Fruit fly (Drosophila melanogaster) whole organism, adult: ENCODE results near the gene CG32425.

Experiments
- CG11617 ChIP-seq: fragments of 200-800 bp; sonication (Bioruptor generic); optimal IDR thresholded peaks from 2 replicates; lab custom pipeline; 2017; ENCODE audit warnings: mild to moderate bottlenecking, missing biosample characterization, missing genetic modification reagents, missing genetic modification characterization
- CG12768 ChIP-seq: fragments of 200-800 bp; sonication (Bioruptor generic); optimal IDR thresholded peaks from 2 replicates; lab custom pipeline; 2017; ENCODE audit warnings: missing biosample characterization, missing genetic modification characterization, mild to moderate bottlenecking, moderate library complexity, missing genetic modification reagents
- CG14711 ChIP-seq: fragments of 200-800 bp; sonication (Bioruptor generic); optimal IDR thresholded peaks from 2 replicates; lab custom pipeline; 2018; ENCODE audit warnings: missing biosample characterization, mild to moderate bottlenecking, missing genetic modification characterization, moderate library complexity
- CG1620 ChIP-seq: fragments of 200-800 bp; sonication (Bioruptor generic); optimal IDR thresholded peaks from 2 replicates; lab custom pipeline; 2016; ENCODE audit warnings: missing biosample characterization, missing genetic modification characterization
- CG33017 ChIP-seq: fragments of 200-800 bp; sonication (Bioruptor generic); optimal IDR thresholded peaks from 2 replicates; lab custom pipeline; 2018; ENCODE audit warnings: missing biosample characterization, mild to moderate bottlenecking, missing genetic modification characterization, moderate library complexity
- CG5204 ChIP-seq: fragments of 200-800 bp; sonication (Bioruptor generic); optimal IDR thresholded peaks from 2 replicates; lab custom pipeline; 2016; ENCODE audit warnings: missing biosample characterization, missing genetic modification characterization
- CG7045 ChIP-seq: fragments of 200-800 bp; sonication (Bioruptor generic); optimal IDR thresholded peaks from 2 replicates; lab custom pipeline; 2017; ENCODE audit warnings: missing biosample characterization, mild to moderate bottlenecking, missing genetic modification characterization
- CG7101 ChIP-seq: fragments of 200-800 bp; sonication (Bioruptor generic); optimal IDR thresholded peaks from 2 replicates; lab custom pipeline; 2018; ENCODE audit warnings: missing biosample characterization, mild to moderate bottlenecking, missing genetic modification characterization, moderate library complexity
- Clk ChIP-seq: fragments of 200-800 bp; sonication (Bioruptor generic); optimal IDR thresholded peaks from 2 replicates; lab custom pipeline; 2017; ENCODE audit warnings: missing biosample characterization, missing genetic modification characterization
- Crg-1 ChIP-seq: fragments of 200-800 bp; sonication (Bioruptor generic); optimal IDR thresholded peaks from 2 replicates; lab custom pipeline; 2016; ENCODE audit warnings: missing biosample characterization, missing genetic modification characterization
- Hr96 ChIP-seq: fragments of 200-800 bp; sonication (Bioruptor generic); optimal IDR thresholded peaks from 2 replicates; lab custom pipeline; 2016; ENCODE audit warnings: missing biosample characterization, missing genetic modification characterization
- Mnt ChIP-seq: fragments of 200-800 bp; sonication (Bioruptor generic); optimal IDR thresholded peaks from 2 replicates; lab custom pipeline; 2016; ENCODE audit warnings: missing biosample characterization, mild to moderate bottlenecking, missing genetic modification characterization
- bab1 ChIP-seq: fragments of 200-800 bp; sonication (Bioruptor generic); optimal IDR thresholded peaks from 3 replicates; lab custom pipeline; 2019; ENCODE audit warnings: missing biosample characterization, mild to moderate bottlenecking, missing genetic modification characterization, moderate library complexity
- cic ChIP-seq: fragments of 200-800 bp; sonication (Bioruptor generic); optimal IDR thresholded peaks from 2 replicates; lab custom pipeline; 2017; ENCODE audit warnings: missing biosample characterization, mild to moderate bottlenecking, missing genetic modification characterization, moderate library complexity
- cnc ChIP-seq, 2 experiments: fragments of >200 bp; optimal IDR thresholded peaks; 2 replicates each; lab custom pipeline; 2017
- kay ChIP-seq: fragments of 200-800 bp; sonication (Bioruptor generic); peaks from one replicate; lab custom pipeline; 2016; ENCODE audit warnings: missing biosample characterization, missing genetic modification characterization, borderline replicate concordance
- ovo ChIP-seq: fragments of 200-800 bp; sonication (Bioruptor generic); optimal IDR thresholded peaks from 2 replicates; lab custom pipeline; 2016; ENCODE audit warnings: missing biosample characterization, missing genetic modification characterization
- pad ChIP-seq: fragments of 200-800 bp; sonication (Bioruptor generic); optimal IDR thresholded peaks from 3 replicates; lab custom pipeline; 2017; ENCODE audit warnings: missing biosample characterization, missing genetic modification characterization, mild to moderate bottlenecking, moderate library complexity, missing genetic modification reagents
- tj ChIP-seq: fragments of 200-800 bp; sonication (Bioruptor generic); optimal IDR thresholded peaks from 3 replicates; lab custom pipeline; 2017; ENCODE audit warnings: missing biosample characterization, mild to moderate bottlenecking, missing genetic modification characterization, moderate library complexity
- toe ChIP-seq: fragments of 200-800 bp; sonication (Bioruptor generic); optimal IDR thresholded peaks from 2 replicates; lab custom pipeline; 2016; ENCODE audit warnings: missing biosample characterization, missing genetic modification characterization

CG32425 gene

dm6 chr3L:20474789-20475208 is 22.3 kb upstream of the CG32425 start:
- TF ChIP-seq CG33017 (tag; lab: Kevin White, UChicago) (peak; percentile 90), CG5204 (peak; percentile 78), toe (GFP tag; lab: Kevin White, UChicago) (peak; percentile 91), Hr96 (GFP tag; lab: Kevin White, UChicago) (peak; percentile 61), pad (GFP tag; lab: Kevin White, UChicago) (peak; percentile 68), tj (GFP tag; lab: Kevin White, UChicago) (peak; percentile 71), Clk (peak; percentile 79), kay (peak; percentile 85), cic (peak; percentile 80), CG14711 (peak; percentile 86), bab1 (GFP tag; lab: Kevin White, UChicago) (peak; percentile 90), Mnt (GFP tag; lab: Kevin White, UChicago) (peak; percentile 68), cnc (optimal IDR thresholded peaks at IDR 0.05; lab: Kevin White, UChicago) (no peak), CG7045 (peak; percentile 91), CG1620 (GFP tag; lab: Kevin White, UChicago) (peak; percentile 93), CG11617 (GFP tag; lab: Kevin White, UChicago) (peak; percentile 91), ovo (GFP tag; lab: Kevin White, UChicago) (peak; percentile 68), CG12768 (GFP tag; lab: Kevin White, UChicago) (peak; percentile 91), Crg-1 (GFP tag; lab: Kevin White, UChicago) (peak; percentile 90), CG7101 (tag; lab: Kevin White, UChicago) (peak; percentile 90)

- no peak for TF ChIP-seq CG7045
- no peak for TF ChIP-seq Mnt (GFP tag; lab: Kevin White, UChicago)
- no peak for TF ChIP-seq cnc (optimal IDR thresholded peaks at IDR 0.05; lab: Kevin White, UChicago)
- no peak for TF ChIP-seq kay
- TF ChIP-seq CG5204, result no peak
- TF ChIP-seq CG14711, result no peak
- TF ChIP-seq Hr96 (GFP tag; lab: Kevin White, UChicago), result no peak
- no peak for TF ChIP-seq bab1 (GFP tag; lab: Kevin White, UChicago)
- no peak for TF ChIP-seq CG11617 (GFP tag; lab: Kevin White, UChicago)
- no peak for TF ChIP-seq Clk
- TF ChIP-seq tj (GFP tag; lab: Kevin White, UChicago), result no peak
- TF ChIP-seq CG7101 (tag; lab: Kevin White, UChicago), result no peak
- TF ChIP-seq CG33017 (tag; lab: Kevin White, UChicago), result no peak
- no peak for TF ChIP-seq CG1620 (GFP tag; lab: Kevin White, UChicago)
These were observed 9.5 kb upstream of the CG32425 start for dm6 chr3L:20487649-20488048.

DNA sequence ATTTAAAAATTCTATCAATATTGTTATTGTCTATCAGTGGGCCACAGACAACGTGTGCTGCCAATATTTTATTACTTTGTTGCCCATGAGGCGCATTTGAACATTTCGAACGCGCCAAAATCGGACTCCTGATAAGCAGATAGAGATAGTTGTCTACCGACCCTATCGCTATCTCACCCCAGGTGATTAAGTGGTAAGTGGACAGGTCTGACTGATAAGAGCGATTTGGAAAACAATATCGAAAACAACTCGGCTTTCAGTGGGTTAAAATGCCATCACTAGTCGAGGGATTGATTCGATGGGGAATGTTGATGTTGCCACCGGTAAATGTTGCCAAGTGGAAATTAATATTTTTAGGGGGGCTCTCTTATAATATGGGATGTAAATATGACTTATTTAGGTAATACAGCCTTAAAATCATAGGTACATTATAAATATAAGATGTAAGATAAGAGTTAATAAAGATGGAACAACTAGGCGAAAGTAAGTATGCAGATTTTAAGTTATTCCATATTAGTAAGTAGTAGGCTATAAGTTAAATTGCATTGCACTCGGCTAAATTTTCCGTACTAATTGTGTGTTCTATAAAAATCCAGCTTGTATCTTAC is 5.5 kb upstream of the CG32425 start, which contains the start of gene ND-39:
Gene ND-39, plus strand, starts transcription at position 558 of the 608 bp plus-strand sequence.
- TF ChIP-seq toe (GFP tag; lab: Kevin White, UChicago), result no peak
- TF ChIP-seq bab1 (GFP tag; lab: Kevin White, UChicago), result no peak

dm6 chr3L:20493417-20494261 is 3.5 kb upstream of the CG32425 start:
- TF ChIP-seq ovo (GFP tag; lab: Kevin White, UChicago), result no peak
- TF ChIP-seq CG1620 (GFP tag; lab: Kevin White, UChicago), result peak; percentile 11
- peak; percentile 95 for TF ChIP-seq bab1 (GFP tag; lab: Kevin White, UChicago)
- TF ChIP-seq CG5204, result peak; percentile 24
- TF ChIP-seq CG14711, result peak; percentile 78
- peak; percentile 16 for TF ChIP-seq Hr96 (GFP tag; lab: Kevin White, UChicago)
- no peak for TF ChIP-seq Crg-1 (GFP tag; lab: Kevin White, UChicago)
- TF ChIP-seq kay, result no peak
- no peak for TF ChIP-seq Clk
- TF ChIP-seq CG12768 (GFP tag; lab: Kevin White, UChicago), result peak; percentile 58
- TF ChIP-seq CG7101 (tag; lab: Kevin White, UChicago), result peak; percentile 81
- TF ChIP-seq CG33017 (tag; lab: Kevin White, UChicago), result peak; percentile 76
- TF ChIP-seq CG7045, result peak; percentile 19
- TF ChIP-seq tj (GFP tag; lab: Kevin White, UChicago), result peak; percentile 63
- no peak for TF ChIP-seq toe (GFP tag; lab: Kevin White, UChicago)
- TF ChIP-seq pad (GFP tag; lab: Kevin White, UChicago), result peak; percentile 2
- TF ChIP-seq cic, result peak; percentile 21
- peak; percentile 10 for TF ChIP-seq Mnt (GFP tag; lab: Kevin White, UChicago)
- TF ChIP-seq CG11617 (GFP tag; lab: Kevin White, UChicago), result peak; percentile 75
- no peak for TF ChIP-seq cnc (optimal IDR thresholded peaks at IDR 0.05; lab: Kevin White, UChicago)

DNA sequence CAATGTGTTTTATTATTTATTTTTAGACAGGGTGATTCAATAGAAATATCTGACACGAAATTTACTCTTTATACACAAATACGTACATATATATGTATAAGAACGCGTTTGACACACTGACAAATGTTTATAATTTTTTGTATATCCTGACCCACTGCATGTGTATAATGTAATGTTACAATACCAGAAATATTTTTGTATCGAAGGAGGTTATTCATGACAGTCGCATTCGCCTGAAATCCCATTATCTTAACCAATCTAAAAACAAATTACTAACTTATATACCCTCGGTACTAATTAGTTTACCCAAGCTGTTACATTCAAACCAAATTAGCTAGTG is 2.9 kb upstream of the CG32425 start:
- no peak for TF ChIP-seq Mnt (GFP tag; lab: Kevin White, UChicago)
- no peak for TF ChIP-seq cnc (optimal IDR thresholded peaks at IDR 0.05; lab: Kevin White, UChicago)
- TF ChIP-seq CG11617 (GFP tag; lab: Kevin White, UChicago), result no peak
- no peak for TF ChIP-seq kay
- TF ChIP-seq bab1 (GFP tag; lab: Kevin White, UChicago), result no peak
- TF ChIP-seq cic, result no peak
- no peak for TF ChIP-seq toe (GFP tag; lab: Kevin White, UChicago)
- TF ChIP-seq Clk, result no peak
